Fruit fly (Drosophila melanogaster) whole organism, embryonic: ENCODE measurements around the gene CG42591.

Experiments used
- CG3847 ChIP-seq: fragments of 200-800 bp; sonication (Bioruptor generic); IDR thresholded peaks from 2 replicates; pipeline ENCODE4 v1.3.6; 2022; ENCODE audit warnings: missing biosample characterization, missing genetic modification characterization
- CG4404 ChIP-seq: fragments of 200-800 bp; sonication (Bioruptor generic); IDR thresholded peaks from 2 replicates; pipeline ENCODE4 v1.3.6; 2022; ENCODE audit warnings: missing biosample characterization, missing genetic modification characterization
- grau ChIP-seq: fragments of 200-800 bp; optimal IDR thresholded peaks from 3 replicates; lab custom pipeline; 2019; ENCODE audit warnings: missing biosample characterization, mild to moderate bottlenecking, missing genetic modification characterization, moderate library complexity
- gsb ChIP-seq: fragments of 200-800 bp; sonication (Bioruptor generic); IDR thresholded peaks from 2 replicates; pipeline ENCODE4 v1.3.6; 2022; ENCODE audit warnings: missing biosample characterization, missing genetic modification characterization
- hth ChIP-seq: fragments of >200 bp; optimal IDR thresholded peaks from 2 replicates; lab custom pipeline; 2017; ENCODE audit warnings: inconsistent platforms
- lab ChIP-seq: fragments of 200-800 bp; sonication (Bioruptor generic); optimal IDR thresholded peaks from 3 replicates; lab custom pipeline; 2017; ENCODE audit warnings: missing biosample characterization, missing genetic modification characterization, mild to moderate bottlenecking, moderate library complexity, missing genetic modification reagents
- sisA ChIP-seq: fragments of 200-800 bp; sonication (Bioruptor generic); IDR thresholded peaks from 2 replicates; pipeline ENCODE4 v1.3.6; 2022; ENCODE audit warnings: missing biosample characterization, missing genetic modification characterization
- yki ChIP-seq: fragments of >200 bp; optimal IDR thresholded peaks from 3 replicates; lab custom pipeline; 2018
- zen ChIP-seq: fragments of 200-800 bp; sonication (Bioruptor generic); optimal IDR thresholded peaks from 3 replicates; lab custom pipeline; 2018; ENCODE audit warnings: missing biosample characterization, mild to moderate bottlenecking, missing genetic modification characterization, moderate library complexity

DNA sequence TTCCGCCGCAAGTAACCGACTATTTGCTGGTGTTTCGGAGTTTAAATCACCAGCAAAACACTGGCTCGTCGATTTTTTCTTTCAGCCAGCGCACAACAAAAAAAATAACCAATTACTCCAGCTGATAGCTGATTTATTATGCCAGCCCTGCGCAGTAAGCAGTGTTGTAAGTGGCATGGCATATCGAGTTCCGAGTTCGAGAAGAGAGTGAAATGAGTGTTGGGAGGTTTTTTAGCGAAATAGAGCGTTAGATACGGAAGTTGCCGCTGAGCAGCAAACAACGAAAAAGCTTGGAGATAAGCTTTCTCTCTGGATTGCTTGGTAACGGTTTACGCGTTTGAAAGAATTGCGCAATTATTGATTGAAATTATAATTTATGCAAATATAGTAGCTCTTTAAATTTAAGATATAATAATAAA is 21.9 kb upstream of the CG42591 start, which contains the start of gene CG7565:
- TF ChIP-seq sisA (GFP tag; lab: Robert Waterston, UW) = no peak
- no peak for TF ChIP-seq hth (lab: Kevin White, UChicago)
- peak; percentile 42 for TF ChIP-seq grau
- no peak for TF ChIP-seq zen (tag; lab: Kevin White, UChicago)
- peak; percentile 49 for TF ChIP-seq CG3847 (GFP tag; lab: Robert Waterston, UW)
- no peak for TF ChIP-seq yki
- TF ChIP-seq CG4404 (GFP tag; lab: Robert Waterston, UW) = no peak
- TF ChIP-seq gsb (GFP tag; lab: Robert Waterston, UW) = no peak
- peak; percentile 84 for TF ChIP-seq lab
